Worm (Caenorhabditis elegans) whole organism, late embryonic: ENCODE results near the gene R07B7.2.

ENCODE experiments used
- C38D4.7 ChIP-seq: fragments of 200-800 bp; sonication (Bioruptor generic); optimal IDR thresholded peaks from 2 replicates; lab custom pipeline; 2018; ENCODE audit warnings: mild to moderate bottlenecking, missing genetic modification characterization, moderate library complexity, missing compliant biosample characterization
- F13H6.1 ChIP-seq: sonication (generic microtip); optimal IDR thresholded peaks from 2 replicates; lab custom pipeline; 2016; ENCODE audit warnings: missing genetic modification characterization, missing compliant biosample characterization
- K02D7.2 ChIP-seq: sonication (generic microtip); optimal IDR thresholded peaks from 2 replicates; lab custom pipeline; 2017; ENCODE audit warnings: mild to moderate bottlenecking, missing genetic modification characterization, missing compliant biosample characterization
- T23F11.4 ChIP-seq: fragments of 200-800 bp; sonication (Bioruptor generic); optimal IDR thresholded peaks from 2 replicates; lab custom pipeline; 2018; ENCODE audit warnings: mild to moderate bottlenecking, missing genetic modification characterization, missing compliant biosample characterization
- Y22D7AL.16 ChIP-seq: sonication (generic microtip); optimal IDR thresholded peaks from 2 replicates; lab custom pipeline; 2016; ENCODE audit warnings: missing genetic modification characterization, missing compliant biosample characterization
- ahr-1 ChIP-seq: sonication (generic microtip); optimal IDR thresholded peaks from 2 replicates; lab custom pipeline; 2016; ENCODE audit warnings: missing genetic modification characterization, missing compliant biosample characterization
- ceh-14 ChIP-seq: sonication (generic microtip); optimal IDR thresholded peaks from 2 replicates; lab custom pipeline; 2016; ENCODE audit warnings: missing genotype, missing genetic modification characterization, missing compliant biosample characterization
- ceh-18 ChIP-seq: sonication (generic microtip); optimal IDR thresholded peaks from 2 replicates; lab custom pipeline; 2016; ENCODE audit warnings: missing genetic modification characterization, missing compliant biosample characterization
- ceh-19 ChIP-seq: fragments of 200-800 bp; sonication (Bioruptor generic); optimal IDR thresholded peaks from 2 replicates; lab custom pipeline; 2018; ENCODE audit warnings: mild to moderate bottlenecking, missing genetic modification characterization, missing compliant biosample characterization
- ceh-22 ChIP-seq: sonication (generic microtip); optimal IDR thresholded peaks from 2 replicates; lab custom pipeline; 2017; ENCODE audit warnings: missing biosample characterization, missing genetic modification characterization
- ceh-24 ChIP-seq: sonication (generic microtip); optimal IDR thresholded peaks from 2 replicates; lab custom pipeline; 2016; ENCODE audit warnings: mild to moderate bottlenecking, missing genetic modification characterization, missing compliant biosample characterization
- ceh-31 ChIP-seq: sonication (generic microtip); optimal IDR thresholded peaks from 2 replicates; lab custom pipeline; 2016; ENCODE audit warnings: missing genetic modification characterization, missing compliant biosample characterization
- ceh-45 ChIP-seq: fragments of 200-800 bp; sonication (Bioruptor generic); IDR thresholded peaks from 2 replicates; pipeline ENCODE4 v1.3.6; 2022; ENCODE audit warnings: missing genetic modification reagents, missing genetic modification characterization, missing compliant biosample characterization
- ceh-48 ChIP-seq: sonication (generic microtip); optimal IDR thresholded peaks from 2 replicates; lab custom pipeline; 2016; ENCODE audit warnings: missing genetic modification characterization, inconsistent platforms, missing compliant biosample characterization
- ceh-6 ChIP-seq: fragments of 200-800 bp; sonication (Bioruptor generic); optimal IDR thresholded peaks from 2 replicates; lab custom pipeline; 2018; ENCODE audit warnings: mild to moderate bottlenecking, missing genetic modification characterization, missing compliant biosample characterization
- dmd-4 ChIP-seq: sonication (generic microtip); optimal IDR thresholded peaks from 2 replicates; lab custom pipeline; 2016; ENCODE audit warnings: borderline replicate concordance, missing genetic modification characterization, missing compliant biosample characterization
- dve-1 ChIP-seq: sonication (generic microtip); optimal IDR thresholded peaks from 2 replicates; lab custom pipeline; 2017; ENCODE audit warnings: antibody characterized with exemption, mild to moderate bottlenecking, missing genetic modification characterization, missing compliant biosample characterization
- elt-2 ChIP-seq: sonication (generic microtip); optimal IDR thresholded peaks from 2 replicates; lab custom pipeline; 2016; ENCODE audit warnings: missing genetic modification reagents, missing genetic modification characterization, missing compliant biosample characterization
- eyg-1 ChIP-seq: sonication (generic microtip); optimal IDR thresholded peaks from 2 replicates; lab custom pipeline; 2016; ENCODE audit warnings: missing genotype, missing genetic modification characterization, missing compliant biosample characterization
- fkh-10 ChIP-seq: fragments of 150-350 bp; optimal IDR thresholded peaks from 2 replicates; lab custom pipeline; 2014; ENCODE audit warnings: missing biosample characterization, missing genetic modification reagents, missing genetic modification characterization
- gmeb-2 ChIP-seq: sonication (generic microtip); optimal IDR thresholded peaks from 2 replicates; lab custom pipeline; 2016; ENCODE audit warnings: missing genetic modification characterization, inconsistent platforms, missing compliant biosample characterization
- hlh-30 ChIP-seq: sonication (generic microtip); optimal IDR thresholded peaks from 2 replicates; lab custom pipeline; 2017; ENCODE audit warnings: antibody characterized with exemption, missing genetic modification characterization, missing compliant biosample characterization; ENCODE audit not compliant: insufficient read depth
- hlh-6 ChIP-seq: sonication (generic microtip); optimal IDR thresholded peaks from 2 replicates; lab custom pipeline; 2016; ENCODE audit warnings: missing genotype, missing genetic modification characterization, missing compliant biosample characterization
- lim-6 ChIP-seq: sonication (generic microtip); optimal IDR thresholded peaks from 2 replicates; lab custom pipeline; 2016; ENCODE audit warnings: missing genetic modification characterization, missing compliant biosample characterization
- lin-11 ChIP-seq: fragments of 200-800 bp; sonication (Bioruptor generic); optimal IDR thresholded peaks from 2 replicates; lab custom pipeline; 2018; ENCODE audit warnings: mild to moderate bottlenecking, missing genetic modification characterization, missing compliant biosample characterization
- madf-2 ChIP-seq: sonication (generic microtip); optimal IDR thresholded peaks from 2 replicates; lab custom pipeline; 2017; ENCODE audit warnings: missing genetic modification characterization, missing compliant biosample characterization
- nhr-11 ChIP-seq: fragments of 150-350 bp; optimal IDR thresholded peaks from 2 replicates; lab custom pipeline; 2014; ENCODE audit warnings: missing biosample characterization, missing genetic modification characterization
- nhr-232 ChIP-seq: sonication (generic microtip); optimal IDR thresholded peaks from 2 replicates; lab custom pipeline; 2016; ENCODE audit warnings: missing genetic modification characterization, missing compliant biosample characterization
- odd-2 ChIP-seq: sonication (generic microtip); optimal IDR thresholded peaks from 2 replicates; lab custom pipeline; 2017; ENCODE audit warnings: antibody characterized with exemption, mild to moderate bottlenecking, missing genetic modification characterization, missing compliant biosample characterization
- pag-3 ChIP-seq: sonication (generic microtip); optimal IDR thresholded peaks from 2 replicates; lab custom pipeline; 2016; ENCODE audit warnings: missing compliant biosample characterization, missing genetic modification characterization, borderline replicate concordance
- pax-1 ChIP-seq: fragments of 150-350 bp; optimal IDR thresholded peaks from 2 replicates; lab custom pipeline; 2014; ENCODE audit warnings: missing biosample characterization, missing genetic modification characterization
- pha-2 ChIP-seq: sonication (generic microtip); optimal IDR thresholded peaks from 2 replicates; lab custom pipeline; 2017; ENCODE audit warnings: mild to moderate bottlenecking, missing genetic modification characterization, missing compliant biosample characterization
- pqm-1 ChIP-seq: sonication (generic microtip); optimal IDR thresholded peaks from 2 replicates; lab custom pipeline; 2016; ENCODE audit warnings: missing genetic modification characterization, missing compliant biosample characterization
- ref-2 ChIP-seq: sonication (generic microtip); optimal IDR thresholded peaks from 2 replicates; lab custom pipeline; 2016; ENCODE audit warnings: missing genetic modification characterization, missing compliant biosample characterization
- sdc-2 ChIP-seq: sonication (generic microtip); optimal IDR thresholded peaks from 2 replicates; lab custom pipeline; 2016; ENCODE audit warnings: missing genotype, missing genetic modification characterization, missing compliant biosample characterization
- sox-2 ChIP-seq: fragments of 200-800 bp; sonication (Bioruptor generic); IDR thresholded peaks from 2 replicates; pipeline ENCODE4 v1.3.6; 2022; ENCODE audit warnings: missing genetic modification reagents, missing genetic modification characterization, missing compliant biosample characterization
- tbx-7 ChIP-seq: sonication (generic microtip); optimal IDR thresholded peaks from 2 replicates; lab custom pipeline; 2016; ENCODE audit warnings: missing genotype, missing genetic modification characterization, missing compliant biosample characterization
- unc-42 ChIP-seq: sonication (generic microtip); optimal IDR thresholded peaks from 2 replicates; lab custom pipeline; 2016; ENCODE audit warnings: missing genotype, missing genetic modification characterization, missing compliant biosample characterization
- unc-55 ChIP-seq: sonication (generic microtip); optimal IDR thresholded peaks from 2 replicates; lab custom pipeline; 2017; ENCODE audit warnings: missing biosample characterization, missing genetic modification reagents, missing genetic modification characterization
- unc-86 ChIP-seq: sonication (generic microtip); optimal IDR thresholded peaks from 2 replicates; lab custom pipeline; 2016; ENCODE audit warnings: missing genetic modification characterization, missing compliant biosample characterization
- ztf-16 ChIP-seq: sonication (generic microtip); optimal IDR thresholded peaks from 2 replicates; lab custom pipeline; 2017; ENCODE audit warnings: missing genetic modification characterization, missing compliant biosample characterization

R07B7.2 gene

DNA sequence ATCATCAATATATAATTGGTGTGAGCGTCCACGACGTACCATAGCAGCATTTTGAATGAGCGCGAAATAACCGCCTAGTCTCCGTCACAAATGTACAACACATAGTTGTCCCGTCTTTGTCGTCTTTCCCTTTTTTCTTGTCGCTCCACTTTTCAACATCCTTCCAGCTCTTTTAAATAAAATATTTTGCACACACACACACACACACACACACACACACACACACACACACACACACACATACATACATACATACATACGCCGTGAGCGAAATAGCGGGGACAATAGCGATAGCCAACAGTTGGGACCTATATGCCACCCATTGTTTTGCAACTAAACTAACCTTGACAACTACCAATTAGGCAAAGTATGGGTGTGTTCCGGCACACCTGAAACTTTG, 21.2 kb downstream of the R07B7.2 start:
- TF ChIP-seq sox-2 (GFP tag; lab: Robert Waterston, UW) (peak; percentile 4; the same call in 1 of the 2 replicates), pag-3 (no peak)

- TF ChIP-seq pqm-1 (tag; lab: Kevin White, UChicago) = no peak
- TF ChIP-seq ceh-45 (GFP tag; lab: Robert Waterston, UW) = no peak
- TF ChIP-seq madf-2 = no peak
- no peak for TF ChIP-seq dmd-4 (tag; lab: Kevin White, UChicago)
- no peak for TF ChIP-seq gmeb-2
- no peak for TF ChIP-seq ceh-19 (GFP tag; lab: Kevin White, UChicago)
- TF ChIP-seq ceh-24 = no peak
- TF ChIP-seq hlh-6 (tag; lab: Kevin White, UChicago) = no peak
- no peak for TF ChIP-seq ceh-18 (tag; lab: Kevin White, UChicago)
- no peak for TF ChIP-seq C38D4.7 (GFP tag; lab: Kevin White, UChicago)
- no peak for TF ChIP-seq pha-2 (tag; lab: Kevin White, UChicago)
- no peak for TF ChIP-seq Y22D7AL.16 (tag; lab: Kevin White, UChicago)
- no peak for TF ChIP-seq ztf-16
- TF ChIP-seq dve-1 (tag; lab: Kevin White, UChicago) = no peak
- no peak for TF ChIP-seq unc-86
- no peak for TF ChIP-seq lin-11 (tag; lab: Kevin White, UChicago)
- TF ChIP-seq eyg-1 (tag; lab: Kevin White, UChicago) = no peak
- no peak for TF ChIP-seq lim-6 (tag; lab: Kevin White, UChicago)
- TF ChIP-seq ceh-14 (tag; lab: Kevin White, UChicago) = no peak
- TF ChIP-seq, all 69 proteins: peak for 0
Observed at ce11 chrV:12037889-12038288, 21.7 kb downstream of the R07B7.2 start.

DNA sequence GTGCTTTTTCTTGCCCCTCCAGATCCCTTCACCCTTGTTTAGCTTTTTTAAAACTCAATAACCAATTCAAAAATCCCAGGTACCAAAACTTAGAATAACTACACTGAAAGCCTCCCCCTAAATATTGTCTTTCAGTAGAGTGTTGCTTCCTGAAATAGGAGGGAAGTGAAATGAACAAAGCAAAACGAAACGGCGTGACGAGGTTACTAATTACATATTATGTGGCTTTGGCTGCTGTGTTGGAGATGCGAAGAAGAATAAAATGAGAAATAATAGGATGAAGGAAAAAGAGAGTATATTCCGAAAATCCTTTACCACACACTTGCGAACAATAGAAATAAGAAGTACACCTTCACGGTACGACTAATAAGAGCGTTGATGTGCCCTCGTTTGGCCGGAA, 23.4 kb downstream of the R07B7.2 start:
- peak; percentile 18; the same call in 1 of the 2 replicates for TF ChIP-seq sox-2 (GFP tag; lab: Robert Waterston, UW)
- no peak for TF ChIP-seq unc-55 (GFP tag; lab: Kevin White, UChicago)
- TF ChIP-seq ceh-22 = no peak
- no peak for TF ChIP-seq ahr-1
- TF ChIP-seq ref-2 (tag; lab: Kevin White, UChicago) = no peak
- TF ChIP-seq eyg-1 (tag; lab: Kevin White, UChicago) = no peak
- no peak for TF ChIP-seq F13H6.1 (tag; lab: Kevin White, UChicago)
- peak; percentile 23 for TF ChIP-seq unc-42
- no peak for TF ChIP-seq ceh-19 (GFP tag; lab: Kevin White, UChicago)
- TF ChIP-seq ceh-31 = peak; percentile 20
- no peak for TF ChIP-seq ceh-48 (tag; lab: Kevin White, UChicago)
- no peak for TF ChIP-seq Y22D7AL.16 (tag; lab: Kevin White, UChicago)

DNA sequence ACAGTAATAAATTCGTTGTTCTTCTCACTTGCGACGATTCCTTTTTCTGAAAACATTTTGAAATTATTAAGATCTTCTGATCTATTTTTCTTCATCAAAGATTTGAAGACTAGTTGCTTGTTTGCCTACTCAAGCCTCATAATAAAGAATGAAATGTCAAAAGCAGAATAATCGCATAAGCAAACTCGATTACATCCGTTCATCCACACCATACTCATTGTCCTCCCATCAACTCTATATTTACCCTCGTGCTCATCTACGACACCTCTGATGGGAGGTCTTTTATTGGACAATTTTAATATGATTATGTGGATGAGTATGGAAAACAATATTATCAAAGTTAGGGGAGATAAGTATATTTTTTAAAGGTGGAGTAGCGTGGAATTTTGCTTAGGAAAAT, 25.7 kb downstream of the R07B7.2 start:
- TF ChIP-seq ceh-31 (no peak), ceh-19 (GFP tag; lab: Kevin White, UChicago) (no peak), unc-42 (peak; percentile 62)
- TF ChIP-seq, all 69 proteins: peak for 1

ce11 chrV:12032060-12032459, 27.5 kb downstream of the R07B7.2 start, which contains the start of gene pkc-1:
Gene pkc-1 (minus strand): TSS chrV:12032160.
- no peak for TF ChIP-seq K02D7.2 (tag; lab: Kevin White, UChicago)
- no peak for TF ChIP-seq pax-1 (tag; lab: Kevin White, UChicago)
- no peak for TF ChIP-seq ceh-6 (GFP tag; lab: Kevin White, UChicago)
- no peak for TF ChIP-seq dve-1 (tag; lab: Kevin White, UChicago)
- no peak for TF ChIP-seq nhr-232 (tag; lab: Kevin White, UChicago)

- TF ChIP-seq madf-2 (no peak), sdc-2 (tag; lab: Kevin White, UChicago) (no peak), hlh-30 (tag; lab: Kevin White, UChicago) (no peak), odd-2 (tag; lab: Kevin White, UChicago) (no peak), elt-2 (tag; lab: Kevin White, UChicago) (no peak), tbx-7 (tag; lab: Kevin White, UChicago) (no peak), nhr-11 (tag; lab: Kevin White, UChicago) (no peak), T23F11.4 (GFP tag; lab: Kevin White, UChicago) (no peak), fkh-10 (GFP tag; lab: Kevin White, UChicago) (no peak)
Observed at ce11 chrV:12028151-12028550, 31.4 kb downstream of the R07B7.2 start.
